Fruit fly (Drosophila melanogaster): Measurements from ENCODE around the gene CG32485.

The CG32485 gene

dm6 chr3L:3081146-3081872, 31.2 kb downstream of the CG32485 start (continued):
- TF ChIP-seq CG17829 (tag; optimal IDR thresholded peaks at IDR 0.05) = peak; percentile 98
- TF ChIP-seq Ets97D (GFP tag; optimal IDR thresholded peaks at IDR 0.05) = peak; percentile 91
- TF ChIP-seq Antp (GFP tag; optimal IDR thresholded peaks at IDR 0.05) = peak; percentile 94
- TF ChIP-seq ro (GFP tag; IDR thresholded peaks at IDR 0.05) = peak; percentile 93
- peak; percentile 97 for TF ChIP-seq gce (GFP tag; IDR thresholded peaks at IDR 0.05)
- TF ChIP-seq pfk (GFP tag; optimal IDR thresholded peaks at IDR 0.05) = peak; percentile 68
- peak; percentile 33 for TF ChIP-seq pzg (GFP tag; optimal IDR thresholded peaks at IDR 0.05)
- peak; percentile 98 for TF ChIP-seq ttk (GFP tag; IDR thresholded peaks at IDR 0.05)
- peak; percentile 72 for TF ChIP-seq CG14965 (GFP tag; optimal IDR thresholded peaks at IDR 0.05; ENCODE audit: borderline replicate concordance)
- peak; percentile 94 for TF ChIP-seq GATAe (GFP tag; conservative IDR thresholded peaks at IDR 0.05)
- peak; percentile 90 for TF ChIP-seq CG18011 (GFP tag; optimal IDR thresholded peaks at IDR 0.05)
- TF ChIP-seq CG17612 (GFP tag; IDR thresholded peaks at IDR 0.05) = peak; percentile 97
- peak; percentile 90 for TF ChIP-seq twi (tag; optimal IDR thresholded peaks at IDR 0.05)
- peak; percentile 98 for TF ChIP-seq fd96Cb (tag; optimal IDR thresholded peaks at IDR 0.05)
- peak; percentile 98 for TF ChIP-seq CG2875 (GFP tag; optimal IDR thresholded peaks at IDR 0.05)
- peak; percentile 92 for TF ChIP-seq ssp (GFP tag; IDR thresholded peaks at IDR 0.05)
- peak; percentile 95 for TF ChIP-seq Atf-2 (GFP tag; optimal IDR thresholded peaks at IDR 0.05)
- peak; percentile 99 for TF ChIP-seq corto (GFP tag; optimal IDR thresholded peaks at IDR 0.05)
- peak; percentile 94 for TF ChIP-seq Doc2 (GFP tag; IDR thresholded peaks at IDR 0.05)
- TF ChIP-seq CG16813 (GFP tag; IDR thresholded peaks at IDR 0.05; ENCODE audit: partially characterized antibody) = peak; percentile 66
- TF ChIP-seq hkb (optimal IDR thresholded peaks at IDR 0.05) = peak; percentile 52
- peak; percentile 99 for TF ChIP-seq hkb (GFP tag; IDR thresholded peaks at IDR 0.05)
- peak; percentile 96 for TF ChIP-seq CG4282 (GFP tag; optimal IDR thresholded peaks at IDR 0.05)
- peak; percentile 96 for TF ChIP-seq CG18764 (GFP tag; optimal IDR thresholded peaks at IDR 0.05)
- peak; percentile 97 for TF ChIP-seq sens-2 (GFP tag; IDR thresholded peaks at IDR 0.05)
- TF ChIP-seq HLH54F (GFP tag; optimal IDR thresholded peaks at IDR 0.05) = peak; percentile 97
- TF ChIP-seq CG16779 (GFP tag; IDR thresholded peaks at IDR 0.05) = peak; percentile 97
- TF ChIP-seq croc (GFP tag; conservative IDR thresholded peaks at IDR 0.05) = peak; percentile 96
- peak; percentile 98 for TF ChIP-seq esg (GFP tag; conservative IDR thresholded peaks at IDR 0.05)
- TF ChIP-seq Pdp1 (GFP tag; optimal IDR thresholded peaks at IDR 0.05) = peak; percentile 84 to 98
- TF ChIP-seq Bteb2 (GFP tag; optimal IDR thresholded peaks at IDR 0.05) = peak; percentile 96
- peak; percentile 93 for TF ChIP-seq sd (tag; optimal IDR thresholded peaks at IDR 0.05)
- peak; percentile 97 for TF ChIP-seq CG15601 (tag; optimal IDR thresholded peaks at IDR 0.05)
- peak; percentile 93 for TF ChIP-seq wek (GFP tag; optimal IDR thresholded peaks at IDR 0.05)
- no peak for TF ChIP-seq CG8478 (optimal IDR thresholded peaks at IDR 0.05)
- TF ChIP-seq kay (GFP tag; optimal IDR thresholded peaks at IDR 0.05) = peak; percentile 96
- TF ChIP-seq tap (tag; optimal IDR thresholded peaks at IDR 0.05) = peak; percentile 98
- TF ChIP-seq CG2678 (tag; optimal IDR thresholded peaks at IDR 0.05) = peak; percentile 99
- TF ChIP-seq ham (GFP tag; IDR thresholded peaks at IDR 0.05) = peak; percentile 94
- peak; percentile 98 for TF ChIP-seq Mad (GFP tag; optimal IDR thresholded peaks at IDR 0.05)
- TF ChIP-seq CG3407 (GFP tag; optimal IDR thresholded peaks at IDR 0.05) = peak; percentile 97
- peak; percentile 94 for TF ChIP-seq Hmx (GFP tag; optimal IDR thresholded peaks at IDR 0.05)
- TF ChIP-seq shn (GFP tag; optimal IDR thresholded peaks at IDR 0.05) = peak; percentile 92
- TF ChIP-seq da (GFP tag; optimal IDR thresholded peaks at IDR 0.05) = peak; percentile 92
- TF ChIP-seq mld (GFP tag; IDR thresholded peaks at IDR 0.05; ENCODE audit: partially characterized antibody) = peak; percentile 72; the same call in 1 of the 3 replicates
- TF ChIP-seq CG11560 (tag; IDR thresholded peaks at IDR 0.05) = peak; percentile 92
- TF ChIP-seq ranshi (GFP tag; IDR thresholded peaks at IDR 0.05) = peak; percentile 99
- peak; percentile 97 for TF ChIP-seq MTF-1 (GFP tag; optimal IDR thresholded peaks at IDR 0.05; ENCODE audit: borderline replicate concordance)
- TF ChIP-seq Nf-YC (tag; optimal IDR thresholded peaks at IDR 0.05) = peak; percentile 89
- TF ChIP-seq sr (GFP tag; IDR thresholded peaks at IDR 0.05) = peak; percentile 97

All from whole organism, embryonic.